Worm (Caenorhabditis elegans) whole organism, late embryonic: Measurements from ENCODE around the gene exo-1.

Experiments used
- K09A11.1 ChIP-seq: sonication (generic microtip); optimal IDR thresholded peaks from 2 replicates; lab custom pipeline; 2017; ENCODE audit warnings: antibody characterized with exemption, mild to moderate bottlenecking, missing genetic modification characterization, missing compliant biosample characterization; ENCODE audit not compliant: insufficient read depth
- elt-2 ChIP-seq: sonication (generic microtip); optimal IDR thresholded peaks from 2 replicates; lab custom pipeline; 2016; ENCODE audit warnings: missing genetic modification reagents, missing genetic modification characterization, missing compliant biosample characterization
- fkh-10 ChIP-seq: fragments of 150-350 bp; optimal IDR thresholded peaks from 2 replicates; lab custom pipeline; 2014; ENCODE audit warnings: missing biosample characterization, missing genetic modification reagents, missing genetic modification characterization
- nhr-11 ChIP-seq: fragments of 150-350 bp; optimal IDR thresholded peaks from 2 replicates; lab custom pipeline; 2014; ENCODE audit warnings: missing biosample characterization, missing genetic modification characterization
- odd-2 ChIP-seq: sonication (generic microtip); optimal IDR thresholded peaks from 2 replicates; lab custom pipeline; 2017; ENCODE audit warnings: antibody characterized with exemption, mild to moderate bottlenecking, missing genetic modification characterization, missing compliant biosample characterization
- sox-4 ChIP-seq: sonication (generic microtip); optimal IDR thresholded peaks from 2 replicates; lab custom pipeline; 2017; ENCODE audit warnings: mild to moderate bottlenecking, missing genetic modification characterization, inconsistent platforms, missing compliant biosample characterization
- unc-86 ChIP-seq: sonication (generic microtip); optimal IDR thresholded peaks from 2 replicates; lab custom pipeline; 2016; ENCODE audit warnings: missing genetic modification characterization, missing compliant biosample characterization

ce11 chrIII:13457305-13457704 is 34.0 kb downstream of the exo-1 start:
- TF ChIP-seq K09A11.1 (tag; lab: Kevin White, UChicago): no peak
- TF ChIP-seq elt-2 (tag; lab: Kevin White, UChicago): no peak
- no peak for TF ChIP-seq fkh-10 (GFP tag; lab: Kevin White, UChicago)
- TF ChIP-seq nhr-11 (tag; lab: Kevin White, UChicago): no peak
- TF ChIP-seq sox-4 (tag; lab: Kevin White, UChicago): no peak
- no peak for TF ChIP-seq unc-86
- no peak for TF ChIP-seq odd-2
